Worm (Caenorhabditis elegans) whole organism, early embryonic: ENCODE data around the gene csr-1.

Experiments
- B0310.2 ChIP-seq: sonication (generic microtip); optimal IDR thresholded peaks from 2 replicates; lab custom pipeline; 2016; ENCODE audit warnings: mild to moderate bottlenecking, missing genetic modification characterization, missing compliant biosample characterization
- F13C5.2 ChIP-seq: sonication (generic microtip); optimal IDR thresholded peaks from 2 replicates; lab custom pipeline; 2017; ENCODE audit warnings: mild to moderate bottlenecking, missing genetic modification characterization, inconsistent platforms, missing compliant biosample characterization
- aly-1 ChIP-seq: sonication (generic microtip); optimal IDR thresholded peaks from 2 replicates; lab custom pipeline; 2016; ENCODE audit warnings: missing genetic modification characterization, missing compliant biosample characterization
- ama-1 ChIP-seq: fragments of 150-350 bp; optimal IDR thresholded peaks from 2 replicates; lab custom pipeline; 2014
- ceh-13 ChIP-seq: fragments of 200-800 bp; sonication (Bioruptor generic); optimal IDR thresholded peaks from 2 replicates; lab custom pipeline; 2018; ENCODE audit warnings: mild to moderate bottlenecking, missing genetic modification characterization, missing compliant biosample characterization
- ceh-36 ChIP-seq: sonication (generic microtip); optimal IDR thresholded peaks from 2 replicates; lab custom pipeline; 2016; ENCODE audit warnings: missing genetic modification characterization, inconsistent platforms, missing compliant biosample characterization
- ets-7 ChIP-seq: sonication (generic microtip); optimal IDR thresholded peaks from 2 replicates; lab custom pipeline; 2016; ENCODE audit warnings: missing genotype, missing genetic modification characterization, missing compliant biosample characterization
- flt-1 ChIP-seq: fragments of 200-800 bp; sonication (Bioruptor generic); IDR thresholded peaks from 2 replicates; pipeline ENCODE4 v1.3.6; 2022; ENCODE audit warnings: missing genetic modification characterization, missing compliant biosample characterization
- hmbx-1 ChIP-seq: sonication (generic microtip); optimal IDR thresholded peaks from 2 replicates; lab custom pipeline; 2016; ENCODE audit warnings: mild to moderate bottlenecking, missing genetic modification characterization, missing compliant biosample characterization
- hmg-4 ChIP-seq: fragments of 200-800 bp; sonication (Bioruptor generic); optimal IDR thresholded peaks from 2 replicates; lab custom pipeline; 2018; ENCODE audit warnings: mild to moderate bottlenecking, missing genetic modification characterization, missing compliant biosample characterization
- hnd-1 ChIP-seq: sonication (generic microtip); optimal IDR thresholded peaks from 2 replicates; lab custom pipeline; 2016; ENCODE audit warnings: missing genetic modification characterization, missing compliant biosample characterization
- pes-1 ChIP-seq: fragments of 200-800 bp; sonication (Bioruptor generic); IDR thresholded peaks from 2 replicates; pipeline ENCODE4 v1.3.6; 2022; ENCODE audit warnings: missing genetic modification reagents, missing genetic modification characterization, missing compliant biosample characterization
- scrt-1 ChIP-seq: fragments of 200-800 bp; sonication (Bioruptor generic); IDR thresholded peaks from 2 replicates; pipeline ENCODE4 v1.3.6; 2022; ENCODE audit warnings: missing genetic modification characterization, missing compliant biosample characterization
- sea-1 ChIP-seq: fragments of 200-800 bp; sonication (Bioruptor generic); conservative IDR thresholded peaks from 2 replicates; pipeline ENCODE4 v1.3.6; 2022; ENCODE audit warnings: missing genetic modification characterization, missing compliant biosample characterization
- tbx-11 ChIP-seq: fragments of 200-800 bp; sonication (Bioruptor generic); IDR thresholded peaks from 2 replicates; pipeline ENCODE4 v1.3.6; 2022; ENCODE audit warnings: missing genetic modification characterization, missing compliant biosample characterization
- tbx-37 ChIP-seq: fragments of 200-800 bp; sonication (Bioruptor generic); conservative IDR thresholded peaks from 2 replicates; pipeline ENCODE4 v1.3.6; 2022; ENCODE audit warnings: missing genetic modification reagents, missing genetic modification characterization, missing compliant biosample characterization
- tra-4 ChIP-seq: sonication (generic microtip); optimal IDR thresholded peaks from 2 replicates; lab custom pipeline; 2017; ENCODE audit warnings: missing genetic modification characterization, missing compliant biosample characterization

csr-1 gene

ce11 chrIV:7958092-7958491 is 1.0 kb downstream of the csr-1 start:
- TF ChIP-seq tra-4 (tag; lab: Kevin White, UChicago), result no peak
- TF ChIP-seq scrt-1 (GFP tag; lab: Robert Waterston, UW), result no peak
- no peak for TF ChIP-seq B0310.2
- no peak for TF ChIP-seq tbx-37
- TF ChIP-seq sea-1 (GFP tag; lab: Robert Waterston, UW), result no peak
- TF ChIP-seq hmg-4 (GFP tag; lab: Kevin White, UChicago), result no peak
- no peak for TF ChIP-seq ceh-13 (GFP tag; lab: Kevin White, UChicago)
- TF ChIP-seq ceh-36, result no peak

- no peak for TF ChIP-seq hmbx-1
- no peak for TF ChIP-seq F13C5.2 (tag; lab: Kevin White, UChicago)
- no peak for TF ChIP-seq tra-4 (tag; lab: Kevin White, UChicago)
- no peak for TF ChIP-seq flt-1 (GFP tag; lab: Robert Waterston, UW)
- no peak for TF ChIP-seq hmg-4 (GFP tag; lab: Kevin White, UChicago)
- TF ChIP-seq aly-1 (tag; lab: Kevin White, UChicago), result no peak
- no peak for TF ChIP-seq pes-1 (GFP tag; lab: Robert Waterston, UW)
- no peak for TF ChIP-seq ama-1 (lab: Kevin White, UChicago)
- no peak for TF ChIP-seq sea-1 (GFP tag; lab: Robert Waterston, UW)
- TF ChIP-seq ets-7 (tag; lab: Kevin White, UChicago), result no peak
- TF ChIP-seq ceh-13 (GFP tag; lab: Kevin White, UChicago), result no peak
- no peak for TF ChIP-seq hnd-1 (tag; lab: Kevin White, UChicago)
These were observed 4.8 kb downstream of the csr-1 start for ce11 chrIV:7961889-7962342.

- TF ChIP-seq tbx-11, result no peak
- no peak for TF ChIP-seq hmg-4 (GFP tag; lab: Kevin White, UChicago)
- no peak for TF ChIP-seq F13C5.2 (tag; lab: Kevin White, UChicago)
- TF ChIP-seq ets-7 (tag; lab: Kevin White, UChicago), result no peak
- no peak for TF ChIP-seq pes-1 (GFP tag; lab: Robert Waterston, UW)
- TF ChIP-seq B0310.2, result no peak
These were observed 9.9 kb downstream of the csr-1 start, which contains the start of gene F57H12.5 for ce11 chrIV:7967006-7967405. F57H12.5 (plus strand) TSS chrIV:7967306.

ce11 chrIV:7976210-7976609 is 19.1 kb downstream of the csr-1 start, which contains the start of gene F57H12.6:
F57H12.6 (minus strand) TSS chrIV:7976310.
- TF ChIP-seq ceh-13 (GFP tag; lab: Kevin White, UChicago) (no peak), scrt-1 (GFP tag; lab: Robert Waterston, UW) (no peak)

- no peak for TF ChIP-seq hmbx-1
- no peak for TF ChIP-seq flt-1 (GFP tag; lab: Robert Waterston, UW)
- no peak for TF ChIP-seq ets-7 (tag; lab: Kevin White, UChicago)
- no peak for TF ChIP-seq hmg-4 (GFP tag; lab: Kevin White, UChicago)
- TF ChIP-seq scrt-1 (GFP tag; lab: Robert Waterston, UW), result no peak
- TF ChIP-seq sea-1 (GFP tag; lab: Robert Waterston, UW), result no peak
- TF ChIP-seq tra-4 (tag; lab: Kevin White, UChicago), result no peak
- TF ChIP-seq B0310.2, result no peak
- TF ChIP-seq tbx-11, result no peak
- TF ChIP-seq ceh-13 (GFP tag; lab: Kevin White, UChicago), result no peak
- no peak for TF ChIP-seq tbx-37
- TF ChIP-seq aly-1 (tag; lab: Kevin White, UChicago), result no peak
- TF ChIP-seq hnd-1 (tag; lab: Kevin White, UChicago), result no peak
- no peak for TF ChIP-seq F13C5.2 (tag; lab: Kevin White, UChicago)
These were observed 20.4 kb downstream of the csr-1 start, which contains the start of gene ora-1 for ce11 chrIV:7977452-7977940. ora-1 (plus strand) TSS chrIV:7977890.

ce11 chrIV:7979588-7979987 is 22.5 kb downstream of the csr-1 start, which contains the start of gene unc-24:
unc-24 (plus strand) TSS chrIV:7979870.
- no peak for TF ChIP-seq tbx-11
- TF ChIP-seq sea-1 (GFP tag; lab: Robert Waterston, UW), result no peak
- TF ChIP-seq B0310.2, result no peak
- TF ChIP-seq pes-1 (GFP tag; lab: Robert Waterston, UW), result no peak
- no peak for TF ChIP-seq ets-7 (tag; lab: Kevin White, UChicago)
- TF ChIP-seq tra-4 (tag; lab: Kevin White, UChicago), result no peak
- TF ChIP-seq ceh-36, result no peak
- no peak for TF ChIP-seq tbx-37
- TF ChIP-seq ama-1 (lab: Kevin White, UChicago), result no peak

- TF ChIP-seq tra-4 (tag; lab: Kevin White, UChicago) (no peak), sea-1 (GFP tag; lab: Robert Waterston, UW) (no peak)
These were observed 25.0 kb downstream of the csr-1 start, which contains the start of gene arf-5 for ce11 chrIV:7982024-7982576. arf-5 (plus strand) TSS chrIV:7982526.

- TF ChIP-seq ceh-36, result no peak
- no peak for TF ChIP-seq sea-1 (GFP tag; lab: Robert Waterston, UW)
- TF ChIP-seq hmg-4 (GFP tag; lab: Kevin White, UChicago), result no peak
- no peak for TF ChIP-seq hmbx-1
- no peak for TF ChIP-seq tbx-37
- no peak for TF ChIP-seq tbx-11
- TF ChIP-seq ama-1 (lab: Kevin White, UChicago), result no peak
- no peak for TF ChIP-seq ets-7 (tag; lab: Kevin White, UChicago)
- TF ChIP-seq flt-1 (GFP tag; lab: Robert Waterston, UW), result no peak
- no peak for TF ChIP-seq scrt-1 (GFP tag; lab: Robert Waterston, UW)
- TF ChIP-seq ceh-13 (GFP tag; lab: Kevin White, UChicago), result no peak
- no peak for TF ChIP-seq pes-1 (GFP tag; lab: Robert Waterston, UW)
- TF ChIP-seq aly-1 (tag; lab: Kevin White, UChicago), result no peak
- no peak for TF ChIP-seq B0310.2
- TF ChIP-seq hnd-1 (tag; lab: Kevin White, UChicago), result no peak
- TF ChIP-seq F13C5.2 (tag; lab: Kevin White, UChicago), result no peak
- TF ChIP-seq tra-4 (tag; lab: Kevin White, UChicago), result no peak
These were observed 26.0 kb downstream of the csr-1 start for ce11 chrIV:7983021-7983420.
